Fruit fly (Drosophila melanogaster) whole organism, embryonic: ENCODE measurements around the gene Xe7.

Experiments
- Abd-B ChIP-seq: fragments of 200-800 bp; sonication (Bioruptor generic); optimal IDR thresholded peaks from 2 replicates; lab custom pipeline; 2018; ENCODE audit warnings: missing biosample characterization, mild to moderate bottlenecking, missing genetic modification characterization, moderate library complexity
- Adf1 ChIP-seq: fragments of 200-800 bp; sonication (Bioruptor generic); IDR thresholded peaks from 2 replicates; pipeline ENCODE4 v1.3.6; 2022; ENCODE audit warnings: missing biosample characterization, missing genetic modification characterization
- Antp ChIP-seq: fragments of 200-800 bp; sonication (Bioruptor generic); optimal IDR thresholded peaks from 3 replicates; lab custom pipeline; 2016; ENCODE audit warnings: missing biosample characterization, missing genetic modification characterization
- BEAF-32 ChIP-seq: fragments of 200-800 bp; sonication (Bioruptor generic); optimal IDR thresholded peaks from 3 replicates; lab custom pipeline; 2017; ENCODE audit warnings: missing biosample characterization, missing genetic modification characterization, mild to moderate bottlenecking, moderate library complexity, missing genetic modification reagents
- CG10267 ChIP-seq: fragments of 200-800 bp; sonication (Bioruptor generic); optimal IDR thresholded peaks from 2 replicates; lab custom pipeline; 2018; ENCODE audit warnings: missing biosample characterization, mild to moderate bottlenecking, missing genetic modification characterization, moderate library complexity
- CG10979 ChIP-seq: fragments of 200-800 bp; sonication (Bioruptor generic); optimal IDR thresholded peaks from 2 replicates; lab custom pipeline; 2018; ENCODE audit warnings: missing biosample characterization, mild to moderate bottlenecking, missing genetic modification characterization, moderate library complexity
- CG11085 ChIP-seq: fragments of 200-800 bp; sonication (Bioruptor generic); IDR thresholded peaks from 2 replicates; pipeline ENCODE4 v1.3.6; 2022; ENCODE audit warnings: missing biosample characterization, missing genetic modification characterization
- CG13894 ChIP-seq: fragments of 200-800 bp; sonication (Bioruptor generic); optimal IDR thresholded peaks from 3 replicates; lab custom pipeline; 2018; ENCODE audit warnings: missing biosample characterization, mild to moderate bottlenecking, missing genetic modification characterization, moderate library complexity
- CG14667 ChIP-seq: fragments of 200-800 bp; sonication (Bioruptor generic); IDR thresholded peaks from 2 replicates; pipeline ENCODE4 v1.3.6; 2022; ENCODE audit warnings: missing biosample characterization, missing genetic modification characterization
- CG14860 ChIP-seq: fragments of 200-800 bp; sonication (Bioruptor generic); IDR thresholded peaks from 3 replicates; pipeline ENCODE4 v1.3.6; 2022; ENCODE audit warnings: missing biosample characterization, missing genetic modification characterization; ENCODE audit not compliant: partially characterized antibody
- CG15479 ChIP-seq: fragments of 200-800 bp; sonication (Bioruptor generic); optimal IDR thresholded peaks from 3 replicates; lab custom pipeline; 2019; ENCODE audit warnings: missing biosample characterization, mild to moderate bottlenecking, missing genetic modification characterization, moderate library complexity
- CG1647 ChIP-seq: fragments of 200-800 bp; sonication (Bioruptor generic); optimal IDR thresholded peaks from 3 replicates; lab custom pipeline; 2016; ENCODE audit warnings: missing biosample characterization, missing genetic modification characterization
- CG16813 ChIP-seq: fragments of 200-800 bp; sonication (Bioruptor generic); IDR thresholded peaks from 3 replicates; pipeline ENCODE4 v1.3.6; 2022; ENCODE audit warnings: missing biosample characterization, missing genetic modification characterization; ENCODE audit not compliant: partially characterized antibody
- CG17186 ChIP-seq: fragments of 200-800 bp; sonication (Bioruptor generic); optimal IDR thresholded peaks from 3 replicates; lab custom pipeline; 2017; ENCODE audit warnings: missing biosample characterization, missing genetic modification reagents, missing genetic modification characterization
- CG17328 ChIP-seq: fragments of 200-800 bp; sonication (Bioruptor generic); IDR thresholded peaks from 2 replicates; pipeline ENCODE4 v1.3.6; 2022; ENCODE audit warnings: missing biosample characterization, missing genetic modification characterization
- CG2116 ChIP-seq: fragments of 200-800 bp; sonication (Bioruptor generic); optimal IDR thresholded peaks from 3 replicates; lab custom pipeline; 2018; ENCODE audit warnings: missing biosample characterization, mild to moderate bottlenecking, missing genetic modification characterization
- CG31441 ChIP-seq: fragments of 200-800 bp; sonication (Bioruptor generic); IDR thresholded peaks from 2 replicates; pipeline ENCODE4 v1.3.6; 2022; ENCODE audit warnings: missing biosample characterization, missing genetic modification characterization
- CG32532 ChIP-seq: fragments of 200-800 bp; sonication (Bioruptor generic); IDR thresholded peaks from 2 replicates; pipeline ENCODE4 v1.3.6; 2022; ENCODE audit warnings: missing biosample characterization, missing genetic modification characterization
- CG34422 ChIP-seq: fragments of 200-800 bp; sonication (Bioruptor generic); IDR thresholded peaks from 3 replicates; pipeline ENCODE4 v1.3.6; 2022; ENCODE audit warnings: missing biosample characterization, missing genetic modification characterization
- CG6689 ChIP-seq: fragments of 200-800 bp; sonication (Bioruptor generic); IDR thresholded peaks from 2 replicates; pipeline ENCODE4 v1.3.6; 2022; ENCODE audit warnings: missing biosample characterization, missing genetic modification characterization
- CG7928 ChIP-seq: fragments of 200-800 bp; sonication (Bioruptor generic); optimal IDR thresholded peaks from 2 replicates; lab custom pipeline; 2017; ENCODE audit warnings: missing biosample characterization, mild to moderate bottlenecking, missing genetic modification characterization
- CG9215 ChIP-seq: fragments of 200-800 bp; sonication (Bioruptor generic); IDR thresholded peaks from 2 replicates; pipeline ENCODE4 v1.3.6; 2022; ENCODE audit warnings: missing biosample characterization, missing genetic modification characterization
- CG9932 ChIP-seq: fragments of 200-800 bp; sonication (Bioruptor generic); IDR thresholded peaks from 2 replicates; pipeline ENCODE4 v1.3.6; 2022; ENCODE audit warnings: missing biosample characterization, missing genetic modification characterization
- CHES-1-like ChIP-seq: fragments of 200-800 bp; sonication (Bioruptor generic); optimal IDR thresholded peaks from 2 replicates; lab custom pipeline; 2016; ENCODE audit warnings: missing biosample characterization, missing genetic modification characterization
- Ets65A ChIP-seq: fragments of 200-800 bp; sonication (Bioruptor generic); peaks from one replicate; lab custom pipeline; 2016; ENCODE audit warnings: missing biosample characterization, missing genetic modification characterization
- Fer1 ChIP-seq: fragments of 200-800 bp; sonication (Bioruptor generic); optimal IDR thresholded peaks from 2 replicates; lab custom pipeline; 2017; ENCODE audit warnings: missing biosample characterization, mild to moderate bottlenecking, missing genetic modification characterization
- NC2α ChIP-seq: fragments of 200-800 bp; sonication (Bioruptor generic); optimal IDR thresholded peaks from 2 replicates; lab custom pipeline; 2016; ENCODE audit warnings: missing biosample characterization, missing genetic modification characterization
- Opbp ChIP-seq: fragments of 200-800 bp; sonication (Bioruptor generic); IDR thresholded peaks from 3 replicates; pipeline ENCODE4 v1.3.6; 2022; ENCODE audit warnings: missing biosample characterization, missing genetic modification characterization; ENCODE audit not compliant: partially characterized antibody
- Optix ChIP-seq: fragments of 200-800 bp; sonication (Bioruptor generic); IDR thresholded peaks from 3 replicates; pipeline ENCODE4 v1.3.6; 2022; ENCODE audit warnings: missing biosample characterization, missing genetic modification characterization
- Pdp1 ChIP-seq, 2 experiments: fragments of 200-800 bp; sonication (Bioruptor generic); optimal IDR thresholded peaks; 3 replicates each; lab custom pipeline; 2016; ENCODE audit warnings: missing biosample characterization in 2 of 2, missing genetic modification characterization in 2 of 2, mild to moderate bottlenecking in 1 of 2, moderate library complexity in 1 of 2
- Sry-β ChIP-seq: fragments of 200-800 bp; sonication (Bioruptor generic); optimal IDR thresholded peaks from 2 replicates; lab custom pipeline; 2018; ENCODE audit warnings: missing biosample characterization, mild to moderate bottlenecking, missing genetic modification characterization, moderate library complexity
- Sry-δ ChIP-seq: fragments of 200-800 bp; sonication (Bioruptor generic); optimal IDR thresholded peaks from 2 replicates; lab custom pipeline; 2016; ENCODE audit warnings: missing biosample characterization, missing genetic modification characterization
- bbx ChIP-seq: fragments of 200-800 bp; sonication (Bioruptor generic); IDR thresholded peaks from 2 replicates; pipeline ENCODE4 v1.3.6; 2022; ENCODE audit warnings: missing biosample characterization, missing genetic modification characterization; ENCODE audit not compliant: partially characterized antibody
- cg ChIP-seq: fragments of 200-800 bp; sonication (Bioruptor generic); optimal IDR thresholded peaks from 3 replicates; lab custom pipeline; 2019; ENCODE audit warnings: missing biosample characterization, mild to moderate bottlenecking, missing genetic modification characterization, moderate library complexity
- dmrt99B ChIP-seq: fragments of 200-800 bp; sonication (Bioruptor generic); optimal IDR thresholded peaks from 2 replicates; lab custom pipeline; 2018; ENCODE audit warnings: missing biosample characterization, mild to moderate bottlenecking, missing genetic modification characterization, moderate library complexity
- inv ChIP-seq: fragments of 200-800 bp; sonication (Bioruptor generic); IDR thresholded peaks from 2 replicates; pipeline ENCODE4 v1.3.6; 2022; ENCODE audit warnings: missing biosample characterization, missing genetic modification characterization; ENCODE audit not compliant: partially characterized antibody
- jumu ChIP-seq: fragments of 200-800 bp; sonication (Bioruptor generic); optimal IDR thresholded peaks from 3 replicates; lab custom pipeline; 2016; ENCODE audit warnings: missing biosample characterization, missing genetic modification characterization
- lilli ChIP-seq: fragments of 200-800 bp; sonication (Bioruptor generic); optimal IDR thresholded peaks from 3 replicates; lab custom pipeline; 2016; ENCODE audit warnings: missing biosample characterization, missing genetic modification characterization
- lola ChIP-seq, 3 experiments: fragments of >200 bp in 2 of 3; fragments of 200-800 bp in 1 of 3; sonication (Bioruptor generic) in 1 of 3; optimal IDR thresholded peaks; 2 replicates each; lab custom pipeline; 2017 to 2019; ENCODE audit warnings: missing biosample characterization in 3 of 3, missing genetic modification characterization in 3 of 3, mild to moderate bottlenecking in 1 of 3, moderate library complexity in 1 of 3
- mld ChIP-seq: fragments of 200-800 bp; sonication (Bioruptor generic); IDR thresholded peaks from 3 replicates; pipeline ENCODE4 v1.3.6; 2022; ENCODE audit warnings: missing biosample characterization, missing genetic modification characterization; ENCODE audit not compliant: partially characterized antibody
- nau ChIP-seq: fragments of 200-800 bp; sonication (Bioruptor generic); optimal IDR thresholded peaks from 3 replicates; lab custom pipeline; 2017; ENCODE audit warnings: missing biosample characterization, mild to moderate bottlenecking, missing genetic modification characterization, missing genetic modification reagents
- row ChIP-seq: fragments of 200-800 bp; sonication (Bioruptor generic); IDR thresholded peaks from 3 replicates; pipeline ENCODE4 v1.3.6; 2022; ENCODE audit warnings: missing biosample characterization, missing genetic modification characterization
- sens ChIP-seq: fragments of 200-800 bp; sonication (Bioruptor generic); peaks from one replicate; lab custom pipeline; 2016; ENCODE audit warnings: missing biosample characterization, missing genetic modification characterization
- slbo ChIP-seq: fragments of 200-800 bp; sonication (Bioruptor generic); IDR thresholded peaks from 2 replicates; pipeline ENCODE4 v1.3.6; 2022; ENCODE audit warnings: missing biosample characterization, missing genetic modification characterization
- sna ChIP-seq: fragments of 200-800 bp; sonication (Bioruptor generic); IDR thresholded peaks from 2 replicates; pipeline ENCODE4 v1.3.6; 2022; ENCODE audit warnings: missing biosample characterization, missing genetic modification characterization; ENCODE audit not compliant: partially characterized antibody
- unpg ChIP-seq: fragments of 200-800 bp; sonication (Bioruptor generic); optimal IDR thresholded peaks from 3 replicates; lab custom pipeline; 2018; ENCODE audit warnings: missing biosample characterization, mild to moderate bottlenecking, missing genetic modification characterization, moderate library complexity
- yki ChIP-seq: fragments of >200 bp; optimal IDR thresholded peaks from 3 replicates; lab custom pipeline; 2018
- zfh1 ChIP-seq: fragments of 200-800 bp; sonication (Bioruptor generic); IDR thresholded peaks from 3 replicates; pipeline ENCODE4 v1.3.6; 2022; ENCODE audit warnings: missing biosample characterization, missing genetic modification characterization

Xe7 gene

dm6 chr3R:5658984-5659802 lies 9.9 kb downstream of the Xe7 start (continued):
- TF ChIP-seq lola (GFP tag; optimal IDR thresholded peaks at IDR 0.05; lab: Kevin White, UChicago) (no peak), dmrt99B (tag; lab: Kevin White, UChicago) (no peak), CG31441 (no peak), Antp (peak; percentile 3), zfh1 (0 out of 3 replicates have a peak, but pooled peaks have one; percentile 43), Adf1 (peak; percentile 40; the same call in 1 of the 2 replicates), CG17328 (GFP tag; lab: Robert Waterston, UW) (no peak), Sry-δ (GFP tag; lab: Kevin White, UChicago) (peak; percentile 78), CG10979 (no peak), slbo (GFP tag; lab: Robert Waterston, UW) (peak; percentile 35; the same call in 1 of the 2 replicates), yki (no peak), row (GFP tag; lab: Robert Waterston, UW) (peak; percentile 28; the same call in 1 of the 3 replicates), CG10267 (tag; lab: Kevin White, UChicago) (no peak), Opbp (GFP tag; lab: Robert Waterston, UW) (0 out of 3 replicates have a peak, but pooled peaks have one; percentile 25), mld (GFP tag; lab: Robert Waterston, UW) (peak; percentile 37; the same call in 1 of the 3 replicates), CG6689 (GFP tag; lab: Robert Waterston, UW) (0 out of 2 replicates have a peak, but pooled peaks have one; percentile 5), CG9932 (GFP tag; lab: Robert Waterston, UW) (peak; percentile 42; the same call in 1 of the 2 replicates), lilli (GFP tag; lab: Kevin White, UChicago) (peak; percentile 0), CG15479 (GFP tag; lab: Kevin White, UChicago) (peak; percentile 56), CG9215 (GFP tag; lab: Robert Waterston, UW) (no peak), Pdp1 (GFP tag; optimal IDR thresholded peaks at IDR 0.05; lab: Kevin White, UChicago) (peak in 1 of 2 experiments; percentile 97), sna (GFP tag; lab: Robert Waterston, UW) (peak; percentile 40; the same call in 1 of the 2 replicates), CG16813 (peak; percentile 39; the same call in 1 of the 3 replicates), CG17186 (GFP tag; lab: Kevin White, UChicago) (no peak), bbx (peak; percentile 40), inv (GFP tag; lab: Robert Waterston, UW) (no peak; the same call in 1 of the 2 replicates), CG14667 (GFP tag; lab: Robert Waterston, UW) (no peak), cg (peak; percentile 94), CG32532 (GFP tag; lab: Robert Waterston, UW) (peak; percentile 53), sens (GFP tag; lab: Kevin White, UChicago) (peak; percentile 60), CG34422 (GFP tag; lab: Robert Waterston, UW) (peak; percentile 20; the same call in 1 of the 3 replicates), CG14860 (GFP tag; lab: Robert Waterston, UW) (no peak), jumu (GFP tag; lab: Kevin White, UChicago) (no peak), NC2α (GFP tag; lab: Kevin White, UChicago) (no peak), unpg (no peak), Abd-B (GFP tag; lab: Kevin White, UChicago) (no peak), CG13894 (tag; lab: Kevin White, UChicago) (no peak), CG1647 (no peak), CG7928 (no peak), CG11085 (GFP tag; lab: Robert Waterston, UW) (no peak), CG2116 (GFP tag; lab: Kevin White, UChicago) (peak; percentile 36), CHES-1-like (no peak), Ets65A (peak; percentile 81), Fer1 (peak; percentile 6), nau (GFP tag; lab: Kevin White, UChicago) (no peak), Optix (GFP tag; lab: Robert Waterston, UW) (no peak), BEAF-32 (GFP tag; lab: Kevin White, UChicago) (peak; percentile 49), Sry-β (no peak)
